Worm (Caenorhabditis elegans) whole organism, late embryonic: Measurements from ENCODE around the gene F13E6.2.

Source experiments
- ama-1 ChIP-seq: fragments of 150-350 bp; optimal IDR thresholded peaks from 2 replicates; lab custom pipeline; 2014
- elt-2 ChIP-seq: sonication (generic microtip); optimal IDR thresholded peaks from 2 replicates; lab custom pipeline; 2016; ENCODE audit warnings: missing genetic modification reagents, missing genetic modification characterization, missing compliant biosample characterization

DNA sequence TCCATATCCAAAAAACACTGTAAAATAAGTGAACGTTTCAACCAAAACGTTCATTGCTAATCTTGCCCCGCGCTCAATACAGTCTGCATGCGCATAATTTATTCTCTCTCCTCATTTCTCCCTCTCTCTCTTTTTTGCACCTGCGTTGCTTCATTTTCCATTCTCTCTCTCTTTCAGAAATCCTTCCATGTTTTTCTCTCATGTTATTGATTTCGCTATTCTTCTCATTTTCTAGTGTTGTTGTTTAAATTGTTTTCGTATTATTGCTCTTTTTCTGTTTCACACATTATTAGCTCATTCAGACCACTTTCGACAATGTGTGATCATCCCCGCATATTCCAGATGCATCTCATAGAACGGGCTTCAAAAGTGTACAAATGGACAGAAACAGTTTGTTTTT is 7.6 kb upstream of the F13E6.2 start, which contains the start of gene phf-31:
- TF ChIP-seq ama-1 (lab: Kevin White, UChicago) (no peak), elt-2 (tag; lab: Kevin White, UChicago) (no peak)
